Fruit fly (Drosophila melanogaster) whole organism, adult: Measurements from ENCODE around the gene Mps1.
A peak's percentile ranks its signal among the peaks of the same experiment; 100 is the strongest.

Source experiments
- CG11617 ChIP-seq: fragments of 200-800 bp; sonication (Bioruptor generic); optimal IDR thresholded peaks from 2 replicates; lab custom pipeline; 2017; ENCODE audit warnings: mild to moderate bottlenecking, missing biosample characterization, missing genetic modification reagents, missing genetic modification characterization
- CG12768 ChIP-seq: fragments of 200-800 bp; sonication (Bioruptor generic); optimal IDR thresholded peaks from 2 replicates; lab custom pipeline; 2017; ENCODE audit warnings: missing biosample characterization, missing genetic modification characterization, mild to moderate bottlenecking, moderate library complexity, missing genetic modification reagents
- CG14711 ChIP-seq: fragments of 200-800 bp; sonication (Bioruptor generic); optimal IDR thresholded peaks from 2 replicates; lab custom pipeline; 2018; ENCODE audit warnings: missing biosample characterization, mild to moderate bottlenecking, missing genetic modification characterization, moderate library complexity
- CG1620 ChIP-seq: fragments of 200-800 bp; sonication (Bioruptor generic); optimal IDR thresholded peaks from 2 replicates; lab custom pipeline; 2016; ENCODE audit warnings: missing biosample characterization, missing genetic modification characterization
- CG33017 ChIP-seq: fragments of 200-800 bp; sonication (Bioruptor generic); optimal IDR thresholded peaks from 2 replicates; lab custom pipeline; 2018; ENCODE audit warnings: missing biosample characterization, mild to moderate bottlenecking, missing genetic modification characterization, moderate library complexity
- CG5204 ChIP-seq: fragments of 200-800 bp; sonication (Bioruptor generic); optimal IDR thresholded peaks from 2 replicates; lab custom pipeline; 2016; ENCODE audit warnings: missing biosample characterization, missing genetic modification characterization
- CG7045 ChIP-seq: fragments of 200-800 bp; sonication (Bioruptor generic); optimal IDR thresholded peaks from 2 replicates; lab custom pipeline; 2017; ENCODE audit warnings: missing biosample characterization, mild to moderate bottlenecking, missing genetic modification characterization
- CG7101 ChIP-seq: fragments of 200-800 bp; sonication (Bioruptor generic); optimal IDR thresholded peaks from 2 replicates; lab custom pipeline; 2018; ENCODE audit warnings: missing biosample characterization, mild to moderate bottlenecking, missing genetic modification characterization, moderate library complexity
- Clk ChIP-seq: fragments of 200-800 bp; sonication (Bioruptor generic); optimal IDR thresholded peaks from 2 replicates; lab custom pipeline; 2017; ENCODE audit warnings: missing biosample characterization, missing genetic modification characterization
- Crg-1 ChIP-seq: fragments of 200-800 bp; sonication (Bioruptor generic); optimal IDR thresholded peaks from 2 replicates; lab custom pipeline; 2016; ENCODE audit warnings: missing biosample characterization, missing genetic modification characterization
- Hr96 ChIP-seq: fragments of 200-800 bp; sonication (Bioruptor generic); optimal IDR thresholded peaks from 2 replicates; lab custom pipeline; 2016; ENCODE audit warnings: missing biosample characterization, missing genetic modification characterization
- Mnt ChIP-seq: fragments of 200-800 bp; sonication (Bioruptor generic); optimal IDR thresholded peaks from 2 replicates; lab custom pipeline; 2016; ENCODE audit warnings: missing biosample characterization, mild to moderate bottlenecking, missing genetic modification characterization
- bab1 ChIP-seq: fragments of 200-800 bp; sonication (Bioruptor generic); optimal IDR thresholded peaks from 3 replicates; lab custom pipeline; 2019; ENCODE audit warnings: missing biosample characterization, mild to moderate bottlenecking, missing genetic modification characterization, moderate library complexity
- cic ChIP-seq: fragments of 200-800 bp; sonication (Bioruptor generic); optimal IDR thresholded peaks from 2 replicates; lab custom pipeline; 2017; ENCODE audit warnings: missing biosample characterization, mild to moderate bottlenecking, missing genetic modification characterization, moderate library complexity
- cnc ChIP-seq, 2 experiments: fragments of >200 bp; optimal IDR thresholded peaks; 2 replicates each; lab custom pipeline; 2017
- kay ChIP-seq: fragments of 200-800 bp; sonication (Bioruptor generic); peaks from one replicate; lab custom pipeline; 2016; ENCODE audit warnings: missing biosample characterization, missing genetic modification characterization, borderline replicate concordance
- ovo ChIP-seq: fragments of 200-800 bp; sonication (Bioruptor generic); optimal IDR thresholded peaks from 2 replicates; lab custom pipeline; 2016; ENCODE audit warnings: missing biosample characterization, missing genetic modification characterization
- pad ChIP-seq: fragments of 200-800 bp; sonication (Bioruptor generic); optimal IDR thresholded peaks from 3 replicates; lab custom pipeline; 2017; ENCODE audit warnings: missing biosample characterization, missing genetic modification characterization, mild to moderate bottlenecking, moderate library complexity, missing genetic modification reagents
- tj ChIP-seq: fragments of 200-800 bp; sonication (Bioruptor generic); optimal IDR thresholded peaks from 3 replicates; lab custom pipeline; 2017; ENCODE audit warnings: missing biosample characterization, mild to moderate bottlenecking, missing genetic modification characterization, moderate library complexity
- toe ChIP-seq: fragments of 200-800 bp; sonication (Bioruptor generic); optimal IDR thresholded peaks from 2 replicates; lab custom pipeline; 2016; ENCODE audit warnings: missing biosample characterization, missing genetic modification characterization

Mps1 gene

dm6 chr3R:17681611-17682243 lies 10.7 kb downstream of the Mps1 start:
- TF ChIP-seq CG33017 = no peak
- no peak for TF ChIP-seq Clk (GFP tag; lab: Kevin White, UChicago)
- TF ChIP-seq cic (GFP tag; lab: Kevin White, UChicago) = no peak

- no peak for TF ChIP-seq kay
- TF ChIP-seq CG14711 (tag; lab: Kevin White, UChicago) = peak; percentile 65
- no peak for TF ChIP-seq CG5204 (GFP tag; lab: Kevin White, UChicago)
- peak; percentile 10 for TF ChIP-seq CG1620 (GFP tag; lab: Kevin White, UChicago)
- peak; percentile 76 for TF ChIP-seq tj (GFP tag; lab: Kevin White, UChicago)
- no peak for TF ChIP-seq Mnt (GFP tag; lab: Kevin White, UChicago)
- peak; percentile 31 for TF ChIP-seq CG11617 (GFP tag; lab: Kevin White, UChicago)
- TF ChIP-seq bab1 (GFP tag; lab: Kevin White, UChicago) = peak; percentile 26
- TF ChIP-seq CG7101 = peak; percentile 28
- TF ChIP-seq cic (GFP tag; lab: Kevin White, UChicago) = peak; percentile 57
- TF ChIP-seq Crg-1 (GFP tag; lab: Kevin White, UChicago) = peak; percentile 37
These were observed 11.2 kb downstream of the Mps1 start, which contains the start of the genes alt and CG7655 for dm6 chr3R:17682244-17682773. alt (minus strand) TSS chr3R:17682515. CG7655 (plus strand) TSS chr3R:17682669.

DNA sequence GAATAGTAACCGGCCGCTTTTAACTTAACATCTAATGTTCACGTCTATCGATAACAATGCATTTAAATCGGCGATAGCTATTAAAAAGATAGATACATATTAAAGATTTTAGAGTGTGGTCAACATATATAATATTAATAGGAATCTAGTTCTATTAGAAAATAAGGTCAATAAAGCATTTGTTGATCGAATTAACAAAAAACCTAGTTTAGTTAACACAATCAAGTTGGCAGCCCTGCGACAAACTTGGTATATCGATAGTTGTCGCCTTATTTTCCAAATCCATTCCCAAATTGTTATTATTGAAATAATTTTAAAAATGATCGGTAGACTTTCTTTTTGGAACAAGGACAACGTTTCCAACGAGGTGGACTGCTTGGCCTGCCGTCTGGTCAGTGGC lies 13.8 kb downstream of the Mps1 start, which contains the start of the genes CG31251 and CG31360:
TSS of gene CG31251 (minus strand) at position 62 of the 400 bp plus-strand sequence.
TSS of gene CG31360 (plus strand) at position 244 of the 400 bp plus-strand sequence.
- TF ChIP-seq kay (no peak), CG14711 (tag; lab: Kevin White, UChicago) (peak; percentile 39), CG7045 (GFP tag; lab: Kevin White, UChicago) (no peak), Crg-1 (GFP tag; lab: Kevin White, UChicago) (no peak), bab1 (GFP tag; lab: Kevin White, UChicago) (peak; percentile 4), CG7101 (peak; percentile 13)

DNA sequence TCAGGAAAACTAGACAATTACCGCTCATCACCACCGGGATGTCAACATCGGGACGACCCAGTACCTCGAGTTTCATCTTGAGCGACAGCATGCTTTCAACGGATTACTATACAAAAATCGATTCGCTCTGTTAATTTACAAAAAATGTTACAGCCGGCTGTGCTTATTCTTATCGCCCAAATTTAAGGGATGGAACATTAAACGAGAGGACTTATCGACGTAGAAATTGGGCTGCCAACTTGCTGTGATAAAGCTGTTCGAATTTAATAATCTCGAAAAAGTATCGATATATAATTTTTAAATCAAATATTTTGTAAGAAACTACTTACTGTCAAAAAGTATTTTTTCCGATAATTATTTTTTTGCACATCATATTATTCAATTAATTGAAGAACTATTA lies 15.8 kb downstream of the Mps1 start, which contains the start of gene CG31249:
TSS of gene CG31249 (minus strand) at position 197 of the 400 bp plus-strand sequence.
- TF ChIP-seq bab1 (GFP tag; lab: Kevin White, UChicago) (peak; percentile 49), Crg-1 (GFP tag; lab: Kevin White, UChicago) (peak; percentile 16), CG14711 (tag; lab: Kevin White, UChicago) (no peak), CG7101 (peak; percentile 22), CG1620 (GFP tag; lab: Kevin White, UChicago) (no peak)

DNA sequence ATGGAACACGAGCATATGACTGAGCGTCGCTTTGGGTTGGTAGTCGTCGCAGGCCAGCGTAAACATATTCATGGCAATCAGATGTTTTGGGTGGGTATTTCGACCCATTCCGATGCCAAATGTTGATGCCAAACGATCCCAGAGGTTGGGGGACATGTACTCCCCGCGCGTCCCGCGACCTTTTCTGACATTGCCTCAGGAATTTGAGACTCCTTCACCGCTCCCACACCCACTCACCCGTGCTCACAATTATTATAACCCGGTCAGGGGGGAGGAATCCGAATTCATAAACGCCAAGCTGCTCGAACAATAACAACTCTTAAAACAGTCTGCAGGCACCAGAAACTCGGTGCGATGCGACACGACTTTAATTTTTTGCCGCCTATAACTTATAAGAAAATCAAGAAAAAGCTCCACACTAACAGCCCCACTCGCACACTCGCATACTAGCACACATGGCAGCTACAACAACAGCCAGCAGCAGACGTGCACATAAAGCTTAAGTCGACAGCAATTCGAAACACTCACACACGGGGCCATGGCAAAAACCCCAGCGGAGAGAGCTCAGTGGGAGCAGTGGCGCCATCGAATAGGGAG lies 28.9 kb downstream of the Mps1 start:
- TF ChIP-seq CG7101 = no peak
- peak; percentile 68 for TF ChIP-seq Mnt (GFP tag; lab: Kevin White, UChicago)
- peak; percentile 86 for TF ChIP-seq Clk (GFP tag; lab: Kevin White, UChicago)
- no peak for TF ChIP-seq CG14711 (tag; lab: Kevin White, UChicago)

dm6 chr3R:17700488-17701130 lies 29.5 kb downstream of the Mps1 start:
- peak; percentile 17 for TF ChIP-seq Mnt (GFP tag; lab: Kevin White, UChicago)
- peak; percentile 96 for TF ChIP-seq CG14711 (tag; lab: Kevin White, UChicago)
- TF ChIP-seq ovo (GFP tag; lab: Kevin White, UChicago) = peak; percentile 92
- TF ChIP-seq CG33017 = peak; percentile 99
- TF ChIP-seq CG1620 (GFP tag; lab: Kevin White, UChicago) = peak; percentile 67
- peak; percentile 60 for TF ChIP-seq Hr96 (GFP tag; lab: Kevin White, UChicago)
- no peak for TF ChIP-seq CG5204 (GFP tag; lab: Kevin White, UChicago)
- peak; percentile 99 for TF ChIP-seq CG7101
- peak; percentile 99 for TF ChIP-seq CG7045 (GFP tag; lab: Kevin White, UChicago)
- peak; percentile 84 for TF ChIP-seq cic (GFP tag; lab: Kevin White, UChicago)
- TF ChIP-seq tj (GFP tag; lab: Kevin White, UChicago) = peak; percentile 91
- TF ChIP-seq Crg-1 (GFP tag; lab: Kevin White, UChicago) = peak; percentile 88
- peak; percentile 98 for TF ChIP-seq CG12768 (GFP tag; lab: Kevin White, UChicago)
- peak; percentile 87 for TF ChIP-seq toe (GFP tag; lab: Kevin White, UChicago)
- peak; percentile 76 for TF ChIP-seq Clk (GFP tag; lab: Kevin White, UChicago)
- peak; percentile 98 for TF ChIP-seq bab1 (GFP tag; lab: Kevin White, UChicago)
- no peak for TF ChIP-seq cnc (optimal IDR thresholded peaks at IDR 0.05; lab: Kevin White, UChicago)
- TF ChIP-seq CG11617 (GFP tag; lab: Kevin White, UChicago) = peak; percentile 99
- TF ChIP-seq pad (GFP tag; lab: Kevin White, UChicago) = peak; percentile 91
- TF ChIP-seq kay = peak; percentile 99
